1 fruit fly cellular context compared by ENCODE assay signal in the genomic region with DNA sequence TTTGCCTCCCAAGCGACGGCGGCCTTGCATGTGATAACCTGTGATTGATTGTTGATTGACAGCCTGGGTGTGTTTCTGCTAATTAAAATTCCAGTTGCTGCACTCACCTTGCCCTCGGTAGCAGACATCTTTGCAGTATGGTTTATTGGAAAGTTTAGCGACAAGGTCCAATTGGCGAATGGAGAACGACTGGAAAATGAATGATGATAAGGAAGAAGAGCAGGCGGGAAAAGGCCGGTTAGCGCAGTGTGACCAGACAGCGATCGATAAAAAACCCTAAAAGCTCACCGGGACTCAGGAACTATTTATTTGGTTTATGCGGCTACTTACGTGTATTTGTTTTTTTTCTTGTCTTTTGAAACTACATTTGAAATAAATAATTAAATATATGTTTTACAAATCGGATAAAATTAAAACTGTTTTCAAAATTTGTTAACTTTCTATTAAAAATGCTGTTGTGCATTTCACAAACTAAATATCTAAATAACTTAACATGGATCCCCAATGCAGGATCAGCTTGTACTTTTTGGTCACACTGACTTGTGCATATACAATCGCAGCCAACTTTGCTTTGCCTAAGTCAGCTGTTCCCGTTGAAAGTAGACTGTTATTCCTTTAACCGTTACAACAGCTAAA.
A peak's percentile ranks its signal among the peaks of the same experiment; 100 is the strongest.
TF ChIP-seq lines count a peak whose summit lies in the region.

Gene Fdh (minus strand): TSS at position 234 of the 636 bp plus-strand sequence.

TF ChIP-seq in whole organism, embryonic, 481 proteins besides CTCF, POLR2A, EP300 and RAD21 (continued from another document and continues in another):
- TF ChIP-seq slou (GFP tag; optimal IDR thresholded peaks at IDR 0.05; lab: Kevin White, UChicago) (peak; percentile 5), tap (tag; optimal IDR thresholded peaks at IDR 0.05; lab: Kevin White, UChicago) (peak; percentile 57), row (GFP tag; IDR thresholded peaks at IDR 0.05; lab: Robert Waterston, UW) (peak; percentile 80), CG18262 (tag; optimal IDR thresholded peaks at IDR 0.05; lab: Kevin White, UChicago) (peak; percentile 74), ash1 (GFP tag; optimal IDR thresholded peaks at IDR 0.05; lab: Kevin White, UChicago) (no peak), Rx (GFP tag; IDR thresholded peaks at IDR 0.05; lab: Robert Waterston, UW) (no peak), CG11247 (GFP tag; IDR thresholded peaks at IDR 0.05; lab: Robert Waterston, UW) (no peak), zen (tag; optimal IDR thresholded peaks at IDR 0.05; lab: Kevin White, UChicago) (peak; percentile 43), NK7.1 (GFP tag; optimal IDR thresholded peaks at IDR 0.05; lab: Kevin White, UChicago) (no peak), NfI (GFP tag; optimal IDR thresholded peaks at IDR 0.05; lab: Kevin White, UChicago) (peak; percentile 68), Hand (GFP tag; optimal IDR thresholded peaks at IDR 0.05; lab: Kevin White, UChicago) (no peak), CG4360 (GFP tag; IDR thresholded peaks at IDR 0.05; lab: Robert Waterston, UW) (no peak), CG4707 (GFP tag; optimal IDR thresholded peaks at IDR 0.05; lab: Kevin White, UChicago) (no peak), NFAT (GFP tag; IDR thresholded peaks at IDR 0.05; lab: Robert Waterston, UW) (no peak), sob (GFP tag; IDR thresholded peaks at IDR 0.05; lab: Robert Waterston, UW) (peak; percentile 50), Dbx (GFP tag; IDR thresholded peaks at IDR 0.05; lab: Robert Waterston, UW) (peak; percentile 54; the same call in 1 of the 3 replicates), usp (GFP tag; optimal IDR thresholded peaks at IDR 0.05; lab: Kevin White, UChicago) (no peak), oc (tag; optimal IDR thresholded peaks at IDR 0.05; lab: Kevin White, UChicago) (peak; percentile 31), pb (GFP tag; optimal IDR thresholded peaks at IDR 0.05; lab: Kevin White, UChicago) (no peak), CG2712 (tag; optimal IDR thresholded peaks at IDR 0.05; lab: Kevin White, UChicago) (peak; percentile 80), tx (GFP tag; optimal IDR thresholded peaks at IDR 0.05; lab: Kevin White, UChicago) (no peak), CG32772 (GFP tag; IDR thresholded peaks at IDR 0.05; lab: Robert Waterston, UW) (no peak), tll (GFP tag; optimal IDR thresholded peaks at IDR 0.05; lab: Kevin White, UChicago) (peak in 1 of 2 experiments; percentile 14), Jarid2 (GFP tag; optimal IDR thresholded peaks at IDR 0.05; lab: Kevin White, UChicago) (peak; percentile 6), Spps (tag; optimal IDR thresholded peaks at IDR 0.05; lab: Kevin White, UChicago) (peak; percentile 69), H15 (GFP tag; IDR thresholded peaks at IDR 0.05; lab: Robert Waterston, UW) (no peak), CG5245 (GFP tag; optimal IDR thresholded peaks at IDR 0.05; lab: Kevin White, UChicago) (peak; percentile 31), ems (GFP tag; optimal IDR thresholded peaks at IDR 0.05; lab: Kevin White, UChicago) (peak; percentile 21), wek (GFP tag; optimal IDR thresholded peaks at IDR 0.05; lab: Kevin White, UChicago) (no peak), CG17186 (GFP tag; optimal IDR thresholded peaks at IDR 0.05; lab: Kevin White, UChicago) (peak; percentile 48), fd96Cb (tag; optimal IDR thresholded peaks at IDR 0.05; lab: Kevin White, UChicago) (peak; percentile 48), sug (tag; optimal IDR thresholded peaks at IDR 0.05; lab: Kevin White, UChicago) (peak; percentile 26), btn (GFP tag; optimal IDR thresholded peaks at IDR 0.05; lab: Kevin White, UChicago) (no peak), ci (GFP tag; IDR thresholded peaks at IDR 0.05; lab: Robert Waterston, UW) (0 out of 3 replicates have a peak, but pooled peaks have one; percentile 35), CG17385 (GFP tag; optimal IDR thresholded peaks at IDR 0.05; lab: Kevin White, UChicago) (peak; percentile 63), CG3726 (GFP tag; IDR thresholded peaks at IDR 0.05; lab: Robert Waterston, UW) (no peak), CG3838 (GFP tag; optimal IDR thresholded peaks at IDR 0.05; lab: Kevin White, UChicago) (no peak), CG9932 (GFP tag; IDR thresholded peaks at IDR 0.05; lab: Robert Waterston, UW) (no peak; the same call in 1 of the 2 replicates), CG10979 (tag; optimal IDR thresholded peaks at IDR 0.05; lab: Kevin White, UChicago) (peak; percentile 75), CG43689 (GFP tag; IDR thresholded peaks at IDR 0.05; lab: Robert Waterston, UW) (no peak), gro (GFP tag; optimal IDR thresholded peaks at IDR 0.05; lab: Kevin White, UChicago) (no peak), CG6254 (GFP tag; optimal IDR thresholded peaks at IDR 0.05; lab: Kevin White, UChicago) (peak; percentile 32), jigr1 (GFP tag; IDR thresholded peaks at IDR 0.05; lab: Robert Waterston, UW) (no peak), Ssrp (tag; optimal IDR thresholded peaks at IDR 0.05; lab: Kevin White, UChicago) (peak; percentile 47), hkb (optimal IDR thresholded peaks at IDR 0.05; lab: Kevin White, UChicago) (peak; percentile 16), hkb (GFP tag; IDR thresholded peaks at IDR 0.05; lab: Robert Waterston, UW) (peak; percentile 27; the same call in 1 of the 2 replicates), Hsf (GFP tag; optimal IDR thresholded peaks at IDR 0.05; lab: Kevin White, UChicago) (peak; percentile 38), CG15073 (GFP tag; optimal IDR thresholded peaks at IDR 0.05; lab: Kevin White, UChicago) (no peak), CG10654 (GFP tag; optimal IDR thresholded peaks at IDR 0.05; lab: Kevin White, UChicago) (peak; percentile 36), CG8388 (GFP tag; optimal IDR thresholded peaks at IDR 0.05; lab: Kevin White, UChicago) (peak; percentile 61), CG2116 (GFP tag; optimal IDR thresholded peaks at IDR 0.05; lab: Kevin White, UChicago) (peak; percentile 61), CG7987 (GFP tag; optimal IDR thresholded peaks at IDR 0.05; lab: Kevin White, UChicago) (peak; percentile 34), CG11093 (GFP tag; IDR thresholded peaks at IDR 0.05; lab: Robert Waterston, UW) (no peak), Mrtf (GFP tag; IDR thresholded peaks at IDR 0.05; lab: Robert Waterston, UW) (0 out of 3 replicates have a peak, but pooled peaks have one; percentile 41), Lpt (GFP tag; optimal IDR thresholded peaks at IDR 0.05; lab: Kevin White, UChicago) (no peak), Ravus (GFP tag; IDR thresholded peaks at IDR 0.05; lab: Robert Waterston, UW) (no peak), CG17802 (tag; optimal IDR thresholded peaks at IDR 0.05; lab: Kevin White, UChicago) (no peak), CG7372 (GFP tag; IDR thresholded peaks at IDR 0.05; lab: Robert Waterston, UW) (no peak), pfk (GFP tag; optimal IDR thresholded peaks at IDR 0.05; lab: Kevin White, UChicago) (no peak), insv (GFP tag; optimal IDR thresholded peaks at IDR 0.05; lab: Kevin White, UChicago) (peak in 1 of 2 experiments; percentile 62), Oli (tag; optimal IDR thresholded peaks at IDR 0.05; lab: Kevin White, UChicago) (peak; percentile 24), seq (GFP tag; IDR thresholded peaks at IDR 0.05; lab: Robert Waterston, UW) (no peak), hbn (GFP tag; IDR thresholded peaks at IDR 0.05; lab: Robert Waterston, UW; ENCODE audit: partially characterized antibody) (no peak), CG2875 (GFP tag; optimal IDR thresholded peaks at IDR 0.05; lab: Kevin White, UChicago) (no peak), Scr (GFP tag; IDR thresholded peaks at IDR 0.05; lab: Robert Waterston, UW; ENCODE audit: partially characterized antibody) (no peak), ab (GFP tag; optimal IDR thresholded peaks at IDR 0.05; lab: Kevin White, UChicago) (no peak), Optix (GFP tag; IDR thresholded peaks at IDR 0.05; lab: Robert Waterston, UW) (no peak), CG33557 (GFP tag; optimal IDR thresholded peaks at IDR 0.05; lab: Kevin White, UChicago) (peak; percentile 76), tgo (GFP tag; IDR thresholded peaks at IDR 0.05; lab: Robert Waterston, UW) (peak; percentile 41; the same call in 2 of the 3 replicates), CrebB (tag; optimal IDR thresholded peaks at IDR 0.05; lab: Kevin White, UChicago) (peak; percentile 23), CG15011 (GFP tag; optimal IDR thresholded peaks at IDR 0.05; lab: Kevin White, UChicago) (no peak), CG42726 (GFP tag; IDR thresholded peaks at IDR 0.05; lab: Robert Waterston, UW; ENCODE audit: partially characterized antibody) (no peak), CG4424 (GFP tag; optimal IDR thresholded peaks at IDR 0.05; lab: Kevin White, UChicago) (peak; percentile 74), Dref (GFP tag; IDR thresholded peaks at IDR 0.05; lab: Robert Waterston, UW) (no peak), Ada2b (GFP tag; IDR thresholded peaks at IDR 0.05; lab: Robert Waterston, UW) (no peak), aop (GFP tag; IDR thresholded peaks at IDR 0.05; lab: Robert Waterston, UW) (no peak), ara (GFP tag; IDR thresholded peaks at IDR 0.05; lab: Robert Waterston, UW) (peak; percentile 60; the same call in 1 of the 2 replicates), maf-S (GFP tag; optimal IDR thresholded peaks at IDR 0.05; lab: Kevin White, UChicago) (no peak), tup (GFP tag; optimal IDR thresholded peaks at IDR 0.05; lab: Kevin White, UChicago) (no peak), PHDP (tag; optimal IDR thresholded peaks at IDR 0.05; lab: Kevin White, UChicago) (peak; percentile 70), wor (GFP tag; IDR thresholded peaks at IDR 0.05; lab: Robert Waterston, UW) (no peak), CG2889 (GFP tag; IDR thresholded peaks at IDR 0.05; lab: Robert Waterston, UW) (no peak), Ptx1 (GFP tag; IDR thresholded peaks at IDR 0.05; lab: Robert Waterston, UW) (peak; percentile 45), CG11695 (GFP tag; IDR thresholded peaks at IDR 0.05; lab: Robert Waterston, UW) (peak; percentile 19; the same call in 1 of the 3 replicates), cas (GFP tag; IDR thresholded peaks at IDR 0.05; lab: Robert Waterston, UW) (no peak), ewg (GFP tag; optimal IDR thresholded peaks at IDR 0.05; lab: Kevin White, UChicago) (peak; percentile 96), pan (optimal IDR thresholded peaks at IDR 0.05; lab: Kevin White, UChicago) (no peak), pan (GFP tag; optimal IDR thresholded peaks at IDR 0.05 in 1 of 2, IDR thresholded peaks at IDR 0.05 in 1 of 2) (no peak), caup (GFP tag; optimal IDR thresholded peaks at IDR 0.05; lab: Kevin White, UChicago; ENCODE audit: severe bottlenecking) (peak; percentile 24), ttk (GFP tag; IDR thresholded peaks at IDR 0.05; lab: Robert Waterston, UW) (no peak), CG11398 (GFP tag; optimal IDR thresholded peaks at IDR 0.05; lab: Kevin White, UChicago) (no peak), CG10565 (GFP tag; optimal IDR thresholded peaks at IDR 0.05; lab: Kevin White, UChicago) (no peak), nmo (GFP tag; optimal IDR thresholded peaks at IDR 0.05; lab: Kevin White, UChicago) (peak; percentile 80), CG18764 (GFP tag; optimal IDR thresholded peaks at IDR 0.05; lab: Kevin White, UChicago) (peak; percentile 27), Awh (GFP tag; IDR thresholded peaks at IDR 0.05; lab: Robert Waterston, UW) (no peak), HLH54F (GFP tag; optimal IDR thresholded peaks at IDR 0.05; lab: Kevin White, UChicago) (no peak), az2 (GFP tag; optimal IDR thresholded peaks at IDR 0.05; lab: Kevin White, UChicago) (peak; percentile 22), CG11504 (tag; optimal IDR thresholded peaks at IDR 0.05; lab: Kevin White, UChicago) (peak; percentile 68), CG17359 (tag; optimal IDR thresholded peaks at IDR 0.05; lab: Kevin White, UChicago) (peak; percentile 63), CG13775 (GFP tag; optimal IDR thresholded peaks at IDR 0.05; lab: Kevin White, UChicago) (peak; percentile 80), ase (GFP tag; IDR thresholded peaks at IDR 0.05; lab: Robert Waterston, UW) (no peak), lilli (GFP tag; optimal IDR thresholded peaks at IDR 0.05; lab: Kevin White, UChicago) (peak; percentile 54), nom (GFP tag; optimal IDR thresholded peaks at IDR 0.05; lab: Kevin White, UChicago) (peak; percentile 51), HLH4C (GFP tag; IDR thresholded peaks at IDR 0.05; lab: Robert Waterston, UW; ENCODE audit: partially characterized antibody) (no peak), CG14710 (tag; optimal IDR thresholded peaks at IDR 0.05; lab: Kevin White, UChicago) (peak; percentile 85), stc (GFP tag; IDR thresholded peaks at IDR 0.05; lab: Robert Waterston, UW) (peak; percentile 12; the same call in 1 of the 2 replicates), Fer1 (GFP tag; optimal IDR thresholded peaks at IDR 0.05; lab: Kevin White, UChicago) (peak; percentile 51), toy (GFP tag; IDR thresholded peaks at IDR 0.05; lab: Robert Waterston, UW) (no peak), cad (GFP tag; optimal IDR thresholded peaks at IDR 0.05; lab: Kevin White, UChicago) (no peak), wdn (GFP tag; IDR thresholded peaks at IDR 0.05; lab: Robert Waterston, UW) (no peak), gsb (GFP tag; IDR thresholded peaks at IDR 0.05; lab: Robert Waterston, UW) (no peak), HLHmδ (GFP tag; optimal IDR thresholded peaks at IDR 0.05; lab: Kevin White, UChicago) (peak; percentile 61), cato (GFP tag; optimal IDR thresholded peaks at IDR 0.05; lab: Kevin White, UChicago; ENCODE audit: borderline replicate concordance) (peak; percentile 35), danr (GFP tag; IDR thresholded peaks at IDR 0.05; lab: Robert Waterston, UW) (no peak), Mad (GFP tag; optimal IDR thresholded peaks at IDR 0.05; lab: Kevin White, UChicago) (peak; percentile 12), sd (tag; optimal IDR thresholded peaks at IDR 0.05; lab: Kevin White, UChicago) (peak; percentile 58), CG12155 (GFP tag; optimal IDR thresholded peaks at IDR 0.05; lab: Kevin White, UChicago) (peak; percentile 44), cg (GFP tag; optimal IDR thresholded peaks at IDR 0.05; lab: Kevin White, UChicago) (no peak), CG7928 (GFP tag; optimal IDR thresholded peaks at IDR 0.05; lab: Kevin White, UChicago) (no peak), vfl (GFP tag; optimal IDR thresholded peaks at IDR 0.05; lab: Kevin White, UChicago) (peak; percentile 19), Max (GFP tag; optimal IDR thresholded peaks at IDR 0.05; lab: Kevin White, UChicago) (peak; percentile 45), Atf-2 (GFP tag; optimal IDR thresholded peaks at IDR 0.05; lab: Kevin White, UChicago) (no peak), CG4820 (GFP tag; optimal IDR thresholded peaks at IDR 0.05; lab: Kevin White, UChicago) (peak; percentile 100), org-1 (GFP tag; optimal IDR thresholded peaks at IDR 0.05; lab: Kevin White, UChicago) (peak; percentile 8), ssp (GFP tag; IDR thresholded peaks at IDR 0.05; lab: Robert Waterston, UW) (no peak), MBD-R2 (GFP tag; IDR thresholded peaks at IDR 0.05; lab: Robert Waterston, UW) (peak; percentile 22; the same call in 1 of the 2 replicates)
